Comparison of ENCODE assay signal across 2 worm cellular contexts in the genomic region with DNA sequence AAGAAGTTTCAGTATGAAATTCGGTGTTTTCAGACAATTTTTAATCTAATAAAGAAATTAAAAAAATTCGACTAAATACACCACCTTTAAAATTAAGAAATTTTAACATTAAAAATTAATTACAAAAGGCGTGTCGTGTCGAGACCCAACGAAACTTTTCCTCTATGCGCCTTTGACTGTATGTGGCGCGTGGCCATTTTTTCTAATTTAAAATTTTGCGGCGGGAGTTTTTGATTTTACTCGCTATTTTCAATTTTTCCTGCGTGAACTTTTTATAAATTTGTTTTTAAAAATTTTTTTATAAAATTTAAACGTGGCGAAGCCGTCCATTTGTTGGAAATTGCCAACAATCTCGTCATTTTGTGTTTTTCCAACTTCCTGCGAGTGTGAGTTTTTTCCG.
TF ChIP-seq lines count a peak whose summit lies in the region.

No protein-coding gene starts in this region.

TF ChIP-seq in whole organism, L4 larva, 104 proteins besides CTCF, POLR2A, EP300 and RAD21:
- TF ChIP-seq zip-11 (GFP tag; IDR thresholded peaks at IDR 0.05; lab: Robert Waterston, UW) (no peak), lin-39 (tag; optimal IDR thresholded peaks at IDR 0.05; lab: Kevin White, UChicago) (no peak), ZK546.5 (tag; optimal IDR thresholded peaks at IDR 0.05; lab: Kevin White, UChicago) (no peak), hif-1 (tag; optimal IDR thresholded peaks at IDR 0.05; lab: Kevin White, UChicago) (no peak), zfp-3 (GFP tag; conservative IDR thresholded peaks at IDR 0.05; lab: Robert Waterston, UW) (no peak), mdt-29 (GFP tag; IDR thresholded peaks at IDR 0.05; lab: Robert Waterston, UW) (no peak), rbr-2 (tag; optimal IDR thresholded peaks at IDR 0.05; lab: Kevin White, UChicago) (no peak), ama-1 (optimal IDR thresholded peaks at IDR 0.05; lab: Kevin White, UChicago) (no peak), fkh-10 (GFP tag; optimal IDR thresholded peaks at IDR 0.05; lab: Kevin White, UChicago) (no peak), egl-43 (GFP tag; IDR thresholded peaks at IDR 0.05; lab: Robert Waterston, UW) (no peak), nhr-25 (tag; optimal IDR thresholded peaks at IDR 0.05; lab: Kevin White, UChicago; ENCODE audit: borderline replicate concordance, insufficient read depth) (no peak), F49E8.2 (tag; optimal IDR thresholded peaks at IDR 0.05; lab: Kevin White, UChicago; ENCODE audit: borderline replicate concordance) (peak; percentile 26), lin-1 (GFP tag; IDR thresholded peaks at IDR 0.05; lab: Robert Waterston, UW) (no peak), Y48G9A.11 (GFP tag; IDR thresholded peaks at IDR 0.05; lab: Robert Waterston, UW) (no peak), daf-12 (tag; optimal IDR thresholded peaks at IDR 0.05; lab: Kevin White, UChicago) (no peak), snpc-1.2 (GFP tag; IDR thresholded peaks at IDR 0.05; lab: Robert Waterston, UW) (0 out of 2 replicates have a peak, but pooled peaks have one; percentile 15), gei-8 (GFP tag; optimal IDR thresholded peaks at IDR 0.05; lab: Kevin White, UChicago) (no peak), fos-1 (tag; optimal IDR thresholded peaks at IDR 0.05; lab: Kevin White, UChicago) (no peak), lin-38 (GFP tag; IDR thresholded peaks at IDR 0.05; lab: Robert Waterston, UW) (peak; percentile 62)

TF ChIP-seq in whole organism, young adult, 124 proteins besides CTCF, POLR2A, EP300 and RAD21 (continues in another document):
- TF ChIP-seq bed-2 (GFP tag; IDR thresholded peaks at IDR 0.05; lab: Robert Waterston, UW) (no peak), snpc-1.3 (tag; optimal IDR thresholded peaks at IDR 0.05; lab: Kevin White, UChicago; ENCODE audit: insufficient read depth) (peak; percentile 15), ets-4 (GFP tag; optimal IDR thresholded peaks at IDR 0.05; lab: Kevin White, UChicago) (no peak), F52B5.7 (tag; optimal IDR thresholded peaks at IDR 0.05; lab: Kevin White, UChicago) (no peak), zfh-2 (GFP tag; conservative IDR thresholded peaks at IDR 0.05; lab: Robert Waterston, UW) (no peak), B0336.3 (GFP tag; IDR thresholded peaks at IDR 0.05; lab: Robert Waterston, UW) (no peak; the same call in 1 of the 2 replicates), K11D2.4 (GFP tag; IDR thresholded peaks at IDR 0.05; lab: Robert Waterston, UW) (no peak), C17E4.6 (GFP tag; IDR thresholded peaks at IDR 0.05; lab: Robert Waterston, UW) (peak; percentile 41; the same call in 1 of the 2 replicates), nhr-179 (tag; optimal IDR thresholded peaks at IDR 0.05; lab: Kevin White, UChicago) (no peak), B0019.2 (GFP tag; conservative IDR thresholded peaks at IDR 0.05; lab: Robert Waterston, UW) (peak; percentile 46; the same call in 1 of the 2 replicates), lsl-1 (GFP tag; optimal IDR thresholded peaks at IDR 0.05; lab: Kevin White, UChicago) (peak; percentile 94), hsf-1 (GFP tag; IDR thresholded peaks at IDR 0.05; lab: Robert Waterston, UW) (peak; percentile 71), tlf-1 (GFP tag; optimal IDR thresholded peaks at IDR 0.05; lab: Kevin White, UChicago) (peak; percentile 65), tbx-9 (tag; optimal IDR thresholded peaks at IDR 0.05; lab: Kevin White, UChicago; ENCODE audit: borderline replicate concordance) (no peak), D2030.7 (GFP tag; IDR thresholded peaks at IDR 0.05; lab: Robert Waterston, UW) (peak; percentile 93), Y95B8A.8 (GFP tag; IDR thresholded peaks at IDR 0.05; lab: Robert Waterston, UW) (peak; percentile 68; the same call in 1 of the 2 replicates), ceh-91 (GFP tag; IDR thresholded peaks at IDR 0.05; lab: Robert Waterston, UW) (peak; percentile 86), dpff-1 (tag; optimal IDR thresholded peaks at IDR 0.05; lab: Kevin White, UChicago) (no peak), F33H1.4 (GFP tag; IDR thresholded peaks at IDR 0.05; lab: Robert Waterston, UW) (peak; percentile 95), rpc-1 (optimal IDR thresholded peaks at IDR 0.05; lab: Kevin White, UChicago) (no peak), rpc-1 (tag; optimal IDR thresholded peaks at IDR 0.05; lab: Kevin White, UChicago) (no peak), sdz-38 (tag; optimal IDR thresholded peaks at IDR 0.05; lab: Kevin White, UChicago) (no peak), die-1 (tag; optimal IDR thresholded peaks at IDR 0.05; lab: Kevin White, UChicago) (no peak), chd-7 (tag; optimal IDR thresholded peaks at IDR 0.05; lab: Kevin White, UChicago) (no peak), efl-1 (GFP tag; optimal IDR thresholded peaks at IDR 0.05; lab: Kevin White, UChicago) (peak; percentile 87), ztf-18 (tag; optimal IDR thresholded peaks at IDR 0.05; lab: Kevin White, UChicago) (no peak), hmg-20 (GFP tag; IDR thresholded peaks at IDR 0.05; lab: Robert Waterston, UW) (no peak), xnd-1 (tag; optimal IDR thresholded peaks at IDR 0.05; lab: Kevin White, UChicago) (peak; percentile 92), ceh-100 (GFP tag; IDR thresholded peaks at IDR 0.05; lab: Robert Waterston, UW) (no peak), aptf-2 (GFP tag; conservative IDR thresholded peaks at IDR 0.05; lab: Robert Waterston, UW) (no peak), fkh-3 (tag; optimal IDR thresholded peaks at IDR 0.05; lab: Kevin White, UChicago) (no peak), mes-4 (tag; optimal IDR thresholded peaks at IDR 0.05; lab: Kevin White, UChicago) (no peak), F10E7.11 (tag; optimal IDR thresholded peaks at IDR 0.05; lab: Kevin White, UChicago) (no peak), ztf-25 (GFP tag; IDR thresholded peaks at IDR 0.05; lab: Robert Waterston, UW) (no peak), egl-44 (GFP tag; IDR thresholded peaks at IDR 0.05; lab: Robert Waterston, UW) (no peak), bed-1 (GFP tag; IDR thresholded peaks at IDR 0.05; lab: Robert Waterston, UW) (no peak), F23B12.7 (tag; optimal IDR thresholded peaks at IDR 0.05; lab: Kevin White, UChicago; ENCODE audit: insufficient read depth) (no peak), ceh-79 (tag; optimal IDR thresholded peaks at IDR 0.05; lab: Kevin White, UChicago) (no peak), tbp1 (GFP tag; optimal IDR thresholded peaks at IDR 0.05; lab: Kevin White, UChicago) (peak; percentile 40), Y53F4B.3 (GFP tag; IDR thresholded peaks at IDR 0.05; lab: Robert Waterston, UW) (no peak), T07F8.4 (tag; optimal IDR thresholded peaks at IDR 0.05; lab: Kevin White, UChicago) (no peak), snpc-1.1 (tag; optimal IDR thresholded peaks at IDR 0.05; lab: Kevin White, UChicago; ENCODE audit: insufficient read depth) (peak; percentile 34), ama-1 (optimal IDR thresholded peaks at IDR 0.05; lab: Kevin White, UChicago) (no peak), ama-1 (GFP tag; optimal IDR thresholded peaks at IDR 0.05; lab: Kevin White, UChicago) (no peak), C06A6.2 (GFP tag; conservative IDR thresholded peaks at IDR 0.05; lab: Robert Waterston, UW) (no peak), pbrm-1 (GFP tag; IDR thresholded peaks at IDR 0.05; lab: Robert Waterston, UW) (0 out of 2 replicates have a peak, but pooled peaks have one; percentile 26), F39B2.1 (GFP tag; IDR thresholded peaks at IDR 0.05; lab: Robert Waterston, UW) (no peak), ztf-26 (tag; optimal IDR thresholded peaks at IDR 0.05; lab: Kevin White, UChicago) (no peak), repo-1 (tag; optimal IDR thresholded peaks at IDR 0.05; lab: Kevin White, UChicago) (no peak), somi-1 (GFP tag; optimal IDR thresholded peaks at IDR 0.05; lab: Kevin White, UChicago) (no peak), him-1 (tag; optimal IDR thresholded peaks at IDR 0.05; lab: Kevin White, UChicago) (no peak), F37B4.10 (GFP tag; IDR thresholded peaks at IDR 0.05; lab: Robert Waterston, UW) (no peak), ceh-27 (GFP tag; optimal IDR thresholded peaks at IDR 0.05; lab: Kevin White, UChicago) (no peak), rcor-1 (GFP tag; IDR thresholded peaks at IDR 0.05; lab: Robert Waterston, UW) (peak; percentile 40; the same call in 1 of the 2 replicates), lag-1 (GFP tag; IDR thresholded peaks at IDR 0.05; lab: Robert Waterston, UW) (no peak), madf-6 (GFP tag; IDR thresholded peaks at IDR 0.05; lab: Robert Waterston, UW) (peak; percentile 96), unc-130 (GFP tag; optimal IDR thresholded peaks at IDR 0.05; lab: Kevin White, UChicago) (peak; percentile 43), atf-7 (tag; optimal IDR thresholded peaks at IDR 0.05; lab: Kevin White, UChicago) (no peak), let-526 (GFP tag; IDR thresholded peaks at IDR 0.05; lab: Robert Waterston, UW) (no peak), madf-10 (tag; optimal IDR thresholded peaks at IDR 0.05; lab: Kevin White, UChicago) (no peak), F22D6.2 (tag; optimal IDR thresholded peaks at IDR 0.05; lab: Kevin White, UChicago) (no peak), T26A5.8 (tag; optimal IDR thresholded peaks at IDR 0.05; lab: Kevin White, UChicago) (no peak), lsy-27 (tag; optimal IDR thresholded peaks at IDR 0.05; lab: Kevin White, UChicago; ENCODE audit: borderline replicate concordance, insufficient read depth) (no peak), dox-1 (GFP tag; IDR thresholded peaks at IDR 0.05; lab: Robert Waterston, UW) (peak; percentile 36), mel-28 (tag; optimal IDR thresholded peaks at IDR 0.05; lab: Kevin White, UChicago; ENCODE audit: borderline replicate concordance) (no peak), ceh-40 (GFP tag; IDR thresholded peaks at IDR 0.05; lab: Robert Waterston, UW) (no peak), akir-1 (GFP tag; optimal IDR thresholded peaks at IDR 0.05; lab: Kevin White, UChicago) (no peak), madf-3 (GFP tag; IDR thresholded peaks at IDR 0.05; lab: Robert Waterston, UW) (peak; percentile 29; the same call in 1 of the 2 replicates), gei-17 (GFP tag; optimal IDR thresholded peaks at IDR 0.05; lab: Kevin White, UChicago) (no peak), madf-8 (GFP tag; conservative IDR thresholded peaks at IDR 0.05; lab: Robert Waterston, UW) (peak; percentile 92), cebp-2 (GFP tag; IDR thresholded peaks at IDR 0.05; lab: Robert Waterston, UW) (no peak), hrde-1 (tag; optimal IDR thresholded peaks at IDR 0.05; lab: Kevin White, UChicago; ENCODE audit: borderline replicate concordance) (no peak)
